Worm (Caenorhabditis elegans) whole organism, mixed stage, embryonic: ENCODE results near the gene acy-4.

Experiments used
- ceh-83 ChIP-seq: fragments of 200-800 bp; sonication (Bioruptor generic); optimal IDR thresholded peaks from 2 replicates; lab custom pipeline; 2018; ENCODE audit warnings: mild to moderate bottlenecking, missing genetic modification characterization, missing compliant biosample characterization
- elt-1 ChIP-seq: sonication (generic microtip); optimal IDR thresholded peaks from 2 replicates; lab custom pipeline; 2017; ENCODE audit warnings: missing genetic modification characterization, mild to moderate bottlenecking, missing compliant biosample characterization, antibody characterized with exemption, moderate library complexity, borderline replicate concordance; ENCODE audit not compliant: insufficient read depth
- flh-1 ChIP-seq: fragments of 200-800 bp; sonication (Bioruptor generic); optimal IDR thresholded peaks from 2 replicates; lab custom pipeline; 2018; ENCODE audit warnings: mild to moderate bottlenecking, missing genetic modification characterization, moderate library complexity, missing compliant biosample characterization
- ham-2 ChIP-seq: fragments of 200-800 bp; sonication (Bioruptor generic); optimal IDR thresholded peaks from 2 replicates; lab custom pipeline; 2018; ENCODE audit warnings: mild to moderate bottlenecking, missing genetic modification characterization, missing compliant biosample characterization
- lsy-2 ChIP-seq: fragments of 150-350 bp; optimal IDR thresholded peaks from 2 replicates; lab custom pipeline; 2014; ENCODE audit warnings: missing biosample characterization, missing genetic modification characterization
- mep-1 ChIP-seq: fragments of 150-350 bp; optimal IDR thresholded peaks from 2 replicates; lab custom pipeline; 2017; ENCODE audit warnings: missing biosample characterization, missing genetic modification reagents, missing genetic modification characterization, inconsistent platforms
- nhr-12 ChIP-seq: fragments of 150-350 bp; optimal IDR thresholded peaks from 2 replicates; lab custom pipeline; 2014; ENCODE audit warnings: missing biosample characterization, missing genetic modification characterization
- nhr-237 ChIP-seq: fragments of 150-350 bp; optimal IDR thresholded peaks from 2 replicates; lab custom pipeline; 2014; ENCODE audit warnings: missing biosample characterization, missing genetic modification characterization
- nhr-28 ChIP-seq: fragments of 150-350 bp; optimal IDR thresholded peaks from 2 replicates; lab custom pipeline; 2014; ENCODE audit warnings: missing biosample characterization, missing genetic modification characterization
- nhr-76 ChIP-seq: sonication (generic microtip); optimal IDR thresholded peaks from 2 replicates; lab custom pipeline; 2017; ENCODE audit warnings: missing biosample characterization, missing genetic modification characterization
- sem-2 ChIP-seq: fragments of 200-800 bp; sonication (Bioruptor generic); optimal IDR thresholded peaks from 2 replicates; lab custom pipeline; 2018; ENCODE audit warnings: mild to moderate bottlenecking, missing genetic modification characterization, missing compliant biosample characterization
- sptf-1 ChIP-seq: sonication (generic microtip); optimal IDR thresholded peaks from 2 replicates; lab custom pipeline; 2017; ENCODE audit warnings: mild to moderate bottlenecking, missing genetic modification characterization, moderate library complexity, missing compliant biosample characterization
- unc-120 ChIP-seq: sonication (generic microtip); optimal IDR thresholded peaks from 2 replicates; lab custom pipeline; 2017; ENCODE audit warnings: missing genetic modification characterization, missing compliant biosample characterization; ENCODE audit not compliant: poor library complexity, severe bottlenecking
- unc-39 ChIP-seq: fragments of 150-350 bp; optimal IDR thresholded peaks from 2 replicates; lab custom pipeline; 2014; ENCODE audit warnings: missing biosample characterization, missing genetic modification characterization

ce11 chrV:5584293-5584776 is 46.4 kb downstream of the acy-4 start, which contains the start of gene pas-6:
- no peak for TF ChIP-seq nhr-12
- no peak for TF ChIP-seq nhr-237 (tag; lab: Kevin White, UChicago)
- no peak for TF ChIP-seq sptf-1 (tag; lab: Kevin White, UChicago)
- no peak for TF ChIP-seq unc-39 (tag; lab: Kevin White, UChicago)
- no peak for TF ChIP-seq nhr-28 (tag; lab: Kevin White, UChicago)
- no peak for TF ChIP-seq unc-120 (tag; lab: Kevin White, UChicago)
- no peak for TF ChIP-seq sem-2 (GFP tag; lab: Kevin White, UChicago)
- TF ChIP-seq ceh-83 (GFP tag; lab: Kevin White, UChicago): no peak
- peak; percentile 9 for TF ChIP-seq mep-1
- no peak for TF ChIP-seq ham-2
- no peak for TF ChIP-seq nhr-76
- TF ChIP-seq lsy-2 (tag; lab: Kevin White, UChicago): peak; percentile 96
- no peak for TF ChIP-seq flh-1 (GFP tag; lab: Kevin White, UChicago)
- no peak for TF ChIP-seq elt-1 (tag; lab: Kevin White, UChicago)
